Fruit fly (Drosophila melanogaster) whole organism, wandering third instar larva: ENCODE results near the gene Cyp4ac2.
A peak's percentile ranks its signal among the peaks of the same experiment; 100 is the strongest.

ENCODE experiments used
- CG32264 ChIP-seq: fragments of 200-800 bp; sonication (Bioruptor generic); optimal IDR thresholded peaks from 2 replicates; lab custom pipeline; 2016; ENCODE audit warnings: missing biosample characterization, missing genetic modification characterization
- CG9705 ChIP-seq: fragments of 200-800 bp; sonication (Bioruptor generic); optimal IDR thresholded peaks from 2 replicates; lab custom pipeline; 2018; ENCODE audit warnings: missing biosample characterization, mild to moderate bottlenecking, missing genetic modification characterization
- CrebA ChIP-seq: fragments of 200-800 bp; sonication (Bioruptor generic); optimal IDR thresholded peaks from 2 replicates; lab custom pipeline; 2016; ENCODE audit warnings: missing biosample characterization, mild to moderate bottlenecking, missing genetic modification characterization, borderline replicate concordance
- Dfd ChIP-seq: fragments of >200 bp; optimal IDR thresholded peaks from 2 replicates; lab custom pipeline; 2017; ENCODE audit warnings: missing biosample characterization, missing genetic modification characterization
- Dif ChIP-seq: fragments of 200-275, 200-300 bp; sonication (Bioruptor generic); optimal IDR thresholded peaks from 2 replicates; lab custom pipeline; 2018; ENCODE audit warnings: missing biosample characterization, missing genetic modification characterization; ENCODE audit not compliant: partially characterized antibody
- GATAd ChIP-seq: sonication (Bioruptor generic); optimal IDR thresholded peaks from 2 replicates; lab custom pipeline; 2016; ENCODE audit warnings: missing biosample characterization, missing genetic modification characterization
- HLH106 ChIP-seq: fragments of 200-800 bp; optimal IDR thresholded peaks from 3 replicates; lab custom pipeline; 2019; ENCODE audit warnings: missing biosample characterization, mild to moderate bottlenecking, missing genetic modification characterization, moderate library complexity
- Hnf4 ChIP-seq: fragments of 200-800 bp; sonication (Bioruptor generic); optimal IDR thresholded peaks from 2 replicates; lab custom pipeline; 2016; ENCODE audit warnings: missing biosample characterization, mild to moderate bottlenecking, missing genetic modification characterization
- Hr78 ChIP-seq: fragments of >200 bp; optimal IDR thresholded peaks from 2 replicates; lab custom pipeline; 2017; ENCODE audit warnings: missing biosample characterization, missing genetic modification characterization
- Hr83 ChIP-seq: fragments of 200-300 bp; sonication (Bioruptor generic); optimal IDR thresholded peaks from 2 replicates; lab custom pipeline; 2016; ENCODE audit warnings: missing biosample characterization, mild to moderate bottlenecking, missing genetic modification characterization, moderate library complexity; ENCODE audit not compliant: poor library complexity, severe bottlenecking
- Jra ChIP-seq: sonication (Bioruptor generic); optimal IDR thresholded peaks from 2 replicates; lab custom pipeline; 2016; ENCODE audit warnings: missing biosample characterization, missing genetic modification characterization
- Myc ChIP-seq: fragments of >200 bp; optimal IDR thresholded peaks from 2 replicates; lab custom pipeline; 2017
- N ChIP-seq: fragments of >200 bp; optimal IDR thresholded peaks from 2 replicates; lab custom pipeline; 2018; ENCODE audit warnings: missing biosample characterization, missing external identifiers, missing genetic modification characterization
- OdsH ChIP-seq: fragments of 200-800 bp; sonication (Bioruptor generic); optimal IDR thresholded peaks from 2 replicates; lab custom pipeline; 2016; ENCODE audit warnings: missing biosample characterization, mild to moderate bottlenecking, missing genetic modification characterization
- Rel ChIP-seq, 2 experiments: fragments of 200-800 bp; sonication (Bioruptor generic) in 1 of 2; optimal IDR thresholded peaks; 2 replicates in 1 of 2; 3 replicates in 1 of 2; lab custom pipeline; 2016 to 2019; ENCODE audit warnings: mild to moderate bottlenecking in 2 of 2, missing biosample characterization in 2 of 2, missing genetic modification characterization in 2 of 2, moderate library complexity in 1 of 2
- Sp1 ChIP-seq: fragments of 200-800 bp; sonication (Bioruptor generic); optimal IDR thresholded peaks from 3 replicates; lab custom pipeline; 2019; ENCODE audit warnings: missing biosample characterization, mild to moderate bottlenecking, missing genetic modification characterization, moderate library complexity
- Vsx2 ChIP-seq: fragments of 200-300, 225-300 bp; sonication (Bioruptor generic); optimal IDR thresholded peaks from 2 replicates; lab custom pipeline; 2018; ENCODE audit warnings: missing biosample characterization, missing genetic modification characterization; ENCODE audit not compliant: partially characterized antibody
- br ChIP-seq: fragments of 200-800 bp; sonication (Bioruptor generic); optimal IDR thresholded peaks from 2 replicates; lab custom pipeline; 2016; ENCODE audit warnings: missing biosample characterization, missing genetic modification characterization
- brk ChIP-seq: fragments of 200-800 bp; sonication (Bioruptor generic); optimal IDR thresholded peaks from 2 replicates; lab custom pipeline; 2016; ENCODE audit warnings: missing biosample characterization, mild to moderate bottlenecking, missing genetic modification characterization
- dl ChIP-seq, 2 experiments: fragments of 175-275, 200-275 bp in 1 of 2; fragments of 200-275 bp in 1 of 2; sonication (Bioruptor generic); optimal IDR thresholded peaks; lab custom pipeline; 2018; ENCODE audit warnings: mild to moderate bottlenecking in 2 of 2, missing biosample characterization in 2 of 2, missing genetic modification characterization in 2 of 2, moderate library complexity in 2 of 2; ENCODE audit not compliant: partially characterized antibody in 2 of 2, insufficient read depth in 1 of 2
- dmrt93B ChIP-seq: fragments of 200-800 bp; sonication (Bioruptor generic); optimal IDR thresholded peaks from 2 replicates; lab custom pipeline; 2018; ENCODE audit warnings: missing biosample characterization, mild to moderate bottlenecking, missing genetic modification characterization
- dsf ChIP-seq: sonication (Bioruptor generic); optimal IDR thresholded peaks from 2 replicates; lab custom pipeline; 2016; ENCODE audit warnings: missing biosample characterization, missing genetic modification characterization, borderline replicate concordance
- ey ChIP-seq: fragments of 200-800 bp; sonication (Bioruptor generic); optimal IDR thresholded peaks from 2 replicates; lab custom pipeline; 2016; ENCODE audit warnings: missing biosample characterization, missing genetic modification characterization
- foxo ChIP-seq, 2 experiments: fragments of 200-800 bp; sonication (Bioruptor generic); optimal IDR thresholded peaks; 2 replicates in 1 of 2; 3 replicates in 1 of 2; lab custom pipeline; 2016 to 2017; ENCODE audit warnings: missing biosample characterization in 2 of 2, missing genetic modification characterization in 2 of 2
- fru ChIP-seq: fragments of 200-800 bp; sonication (Bioruptor generic); optimal IDR thresholded peaks from 3 replicates; lab custom pipeline; 2016; ENCODE audit warnings: missing biosample characterization, mild to moderate bottlenecking, missing genetic modification characterization
- h ChIP-seq: fragments of 200-800 bp; sonication (Bioruptor generic); optimal IDR thresholded peaks from 3 replicates; lab custom pipeline; 2016; ENCODE audit warnings: missing biosample characterization, mild to moderate bottlenecking, missing genetic modification characterization
- jim ChIP-seq: fragments of 175-275, 200-325 bp; sonication (Bioruptor generic); optimal IDR thresholded peaks from 2 replicates; lab custom pipeline; 2016; ENCODE audit warnings: missing biosample characterization, mild to moderate bottlenecking, missing genetic modification characterization
- lola ChIP-seq: fragments of >200 bp; optimal IDR thresholded peaks from 2 replicates; lab custom pipeline; 2017; ENCODE audit warnings: missing biosample characterization, missing genetic modification characterization
- pan ChIP-seq: fragments of >200 bp; optimal IDR thresholded peaks from 2 replicates; lab custom pipeline; 2017
- psq ChIP-seq: fragments of 200-800 bp; sonication (Bioruptor generic); optimal IDR thresholded peaks from 3 replicates; lab custom pipeline; 2017; ENCODE audit warnings: missing biosample characterization, mild to moderate bottlenecking, missing genetic modification characterization, moderate library complexity
- rgr ChIP-seq: fragments of 200-800 bp; sonication (Bioruptor generic); optimal IDR thresholded peaks from 3 replicates; lab custom pipeline; 2016; ENCODE audit warnings: missing biosample characterization, mild to moderate bottlenecking, missing genetic modification characterization
- sage ChIP-seq: fragments of 200-800 bp; sonication (Bioruptor generic); optimal IDR thresholded peaks from 2 replicates; lab custom pipeline; 2016; ENCODE audit warnings: missing biosample characterization, mild to moderate bottlenecking, missing genetic modification characterization
- tai ChIP-seq: sonication (Bioruptor generic); optimal IDR thresholded peaks from 2 replicates; lab custom pipeline; 2016; ENCODE audit warnings: missing biosample characterization, missing genetic modification characterization
- usp ChIP-seq: fragments of >200 bp; optimal IDR thresholded peaks from 2 replicates; lab custom pipeline; 2017; ENCODE audit warnings: missing biosample characterization, missing genetic modification characterization

Cyp4ac2 gene

DNA sequence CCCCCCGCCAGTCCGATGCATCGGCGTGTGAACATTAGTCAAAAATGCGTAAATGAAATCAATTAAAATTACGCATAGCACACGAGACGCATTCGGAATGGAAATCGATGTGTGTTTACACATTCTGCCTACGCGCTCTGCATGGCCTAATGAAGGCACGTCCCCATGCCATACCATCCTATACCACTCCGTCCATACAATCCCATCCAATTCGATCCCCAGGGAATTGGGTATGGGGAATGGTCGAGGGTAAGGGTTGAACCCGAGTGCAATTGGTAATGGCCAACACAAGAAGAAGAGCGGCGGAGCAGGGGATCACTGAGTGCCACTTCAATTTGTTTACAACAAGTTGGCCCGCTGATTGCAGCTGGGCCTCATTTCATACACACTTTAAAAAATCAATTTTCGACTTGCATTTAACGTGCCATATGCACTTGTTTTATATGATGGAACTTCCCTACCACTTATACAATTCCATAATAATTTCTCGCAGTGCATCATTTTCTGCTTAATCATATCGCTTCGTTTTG is 20.8 kb upstream of the Cyp4ac2 start:
- TF ChIP-seq psq (GFP tag; lab: Kevin White, UChicago) (peak; percentile 15), rgr (GFP tag; lab: Kevin White, UChicago) (peak; percentile 47), OdsH (GFP tag; lab: Kevin White, UChicago) (peak; percentile 5), br (GFP tag; lab: Kevin White, UChicago) (peak; percentile 27), Jra (GFP tag; lab: Kevin White, UChicago) (no peak), fru (peak; percentile 25), h (GFP tag; lab: Kevin White, UChicago) (peak; percentile 13), pan (no peak), foxo (GFP tag; optimal IDR thresholded peaks at IDR 0.05; lab: Kevin White, UChicago) (peak in 1 of 2 experiments; percentile 45), jim (GFP tag; lab: Kevin White, UChicago) (no peak), Sp1 (GFP tag; lab: Kevin White, UChicago) (peak; percentile 14)
- TF ChIP-seq, all 38 proteins: peak for 8

DNA sequence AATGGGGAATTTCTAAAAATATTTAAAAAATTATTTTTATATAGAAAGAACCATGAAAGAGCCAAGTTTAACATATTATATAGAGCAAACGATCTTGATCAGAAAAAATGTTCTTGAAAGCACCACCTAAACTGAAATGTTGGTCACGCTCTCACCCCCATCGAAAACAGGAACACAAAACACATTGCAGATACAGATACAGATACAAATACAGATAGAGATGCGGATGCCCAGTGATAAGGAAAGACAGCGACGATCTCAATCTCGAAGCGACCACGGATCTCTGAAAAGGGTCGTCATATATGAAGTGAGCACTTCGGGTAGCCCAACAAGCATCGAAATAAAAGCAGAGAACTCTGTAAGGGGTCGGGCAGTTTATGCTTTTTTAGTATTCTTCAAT is 18.8 kb upstream of the Cyp4ac2 start:
- TF ChIP-seq dl (GFP tag; optimal IDR thresholded peaks at IDR 0.05; lab: Kevin White, UChicago; ENCODE audit: insufficient read depth in 1 of 2, partially characterized antibody in 2 of 2) = no peak
- peak; percentile 17 for TF ChIP-seq h (GFP tag; lab: Kevin White, UChicago)
- TF ChIP-seq sage (GFP tag; lab: Kevin White, UChicago) = no peak
- no peak for TF ChIP-seq Vsx2
- TF ChIP-seq Dfd = no peak
- no peak for TF ChIP-seq CG32264 (GFP tag; lab: Kevin White, UChicago)
- no peak for TF ChIP-seq brk (GFP tag; lab: Kevin White, UChicago)
- no peak for TF ChIP-seq Dif (GFP tag; lab: Kevin White, UChicago)
- TF ChIP-seq GATAd = no peak
- no peak for TF ChIP-seq Rel (GFP tag; optimal IDR thresholded peaks at IDR 0.05; lab: Kevin White, UChicago)
- no peak for TF ChIP-seq Rel (tag; optimal IDR thresholded peaks at IDR 0.05; lab: Kevin White, UChicago)
- peak in 1 of 2 experiments; percentile 11 for TF ChIP-seq foxo (GFP tag; optimal IDR thresholded peaks at IDR 0.05; lab: Kevin White, UChicago)
- TF ChIP-seq dmrt93B (GFP tag; lab: Kevin White, UChicago) = no peak
- TF ChIP-seq rgr (GFP tag; lab: Kevin White, UChicago) = peak; percentile 15
- TF ChIP-seq psq (GFP tag; lab: Kevin White, UChicago) = peak; percentile 17
- TF ChIP-seq fru = peak; percentile 26

DNA sequence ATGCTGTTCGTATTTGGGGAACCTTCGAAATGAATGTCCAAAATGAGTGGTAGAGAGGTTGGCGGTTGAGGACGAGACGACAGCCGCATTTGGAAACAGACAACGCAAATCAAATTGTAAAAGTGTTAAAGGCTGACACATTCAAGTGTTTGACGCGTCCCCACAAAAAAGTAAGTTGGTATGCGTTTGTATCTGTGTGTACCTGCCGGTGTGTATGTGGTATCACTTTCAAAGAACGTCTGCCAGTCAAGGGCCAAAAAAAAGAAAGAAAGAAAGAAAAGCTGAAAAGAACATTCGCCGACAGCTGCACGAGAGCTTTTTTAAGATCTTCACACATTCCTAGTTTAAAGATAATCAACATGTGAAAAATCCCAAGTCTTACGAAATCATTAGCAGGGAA is 18.4 kb upstream of the Cyp4ac2 start:
- TF ChIP-seq N (GFP tag; lab: Kevin White, UChicago) = no peak
- TF ChIP-seq Jra (GFP tag; lab: Kevin White, UChicago) = no peak
- no peak for TF ChIP-seq brk (GFP tag; lab: Kevin White, UChicago)
- TF ChIP-seq OdsH (GFP tag; lab: Kevin White, UChicago) = no peak
- no peak for TF ChIP-seq dsf (GFP tag; lab: Kevin White, UChicago)
- no peak for TF ChIP-seq Hr78 (GFP tag; lab: Kevin White, UChicago)
- no peak for TF ChIP-seq Vsx2
- TF ChIP-seq dmrt93B (GFP tag; lab: Kevin White, UChicago) = no peak
- no peak for TF ChIP-seq dl (GFP tag; optimal IDR thresholded peaks at IDR 0.05; lab: Kevin White, UChicago; ENCODE audit: insufficient read depth in 1 of 2, partially characterized antibody in 2 of 2)
- no peak for TF ChIP-seq fru
- no peak for TF ChIP-seq lola
- TF ChIP-seq jim (GFP tag; lab: Kevin White, UChicago) = no peak

DNA sequence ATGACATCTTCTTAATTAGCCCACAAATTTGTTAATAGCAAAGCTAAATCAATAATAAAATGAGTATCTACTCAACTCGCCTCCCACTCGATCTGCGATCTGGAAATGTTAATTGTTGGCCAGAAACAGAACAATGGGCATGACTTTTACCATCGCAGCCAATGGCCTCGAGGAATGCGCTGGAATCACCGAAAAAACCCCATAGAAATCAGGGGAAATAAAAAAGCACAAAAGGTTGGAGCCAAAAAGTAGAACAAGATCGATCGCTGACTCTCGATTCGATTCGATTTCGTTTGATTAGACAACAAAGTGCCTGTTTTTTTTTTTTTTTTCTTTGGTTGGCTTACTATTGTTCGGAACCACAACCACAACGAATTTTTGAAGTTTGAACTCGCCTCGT is 17.6 kb upstream of the Cyp4ac2 start:
- TF ChIP-seq psq (GFP tag; lab: Kevin White, UChicago) (no peak), Myc (lab: Kevin White, UChicago) (no peak), Hr78 (GFP tag; lab: Kevin White, UChicago) (no peak), tai (GFP tag; lab: Kevin White, UChicago) (no peak), foxo (GFP tag; optimal IDR thresholded peaks at IDR 0.05; lab: Kevin White, UChicago) (no peak), dl (GFP tag; optimal IDR thresholded peaks at IDR 0.05; lab: Kevin White, UChicago; ENCODE audit: insufficient read depth in 1 of 2, partially characterized antibody in 2 of 2) (no peak), Rel (GFP tag; optimal IDR thresholded peaks at IDR 0.05; lab: Kevin White, UChicago) (no peak), Rel (tag; optimal IDR thresholded peaks at IDR 0.05; lab: Kevin White, UChicago) (peak; percentile 80)

DNA sequence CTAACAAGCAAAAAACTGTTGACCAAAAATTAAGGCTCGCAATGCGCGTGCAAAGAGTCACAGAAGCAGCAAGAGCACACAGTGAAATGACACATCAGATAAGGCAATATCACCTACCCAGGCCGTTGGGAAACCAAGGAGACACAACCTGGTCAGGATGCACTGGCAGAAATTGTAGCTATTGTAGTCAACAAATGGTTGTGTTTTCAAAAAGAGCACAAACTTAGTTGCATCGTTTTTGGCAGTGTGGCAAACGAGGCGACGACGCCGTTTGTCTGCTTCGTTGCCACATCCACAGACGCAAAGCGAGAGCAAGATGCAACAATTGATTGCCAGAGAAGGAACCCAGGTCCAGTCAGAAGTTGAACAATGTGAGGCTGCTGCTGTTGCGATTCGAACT is 16.4 kb upstream of the Cyp4ac2 start:
- peak; percentile 41 for TF ChIP-seq Hr83 (GFP tag; lab: Kevin White, UChicago)
- TF ChIP-seq CG9705 = peak; percentile 61
- TF ChIP-seq br (GFP tag; lab: Kevin White, UChicago) = peak; percentile 84
- TF ChIP-seq psq (GFP tag; lab: Kevin White, UChicago) = peak; percentile 75
- peak in 1 of 2 experiments; percentile 80 for TF ChIP-seq foxo (GFP tag; optimal IDR thresholded peaks at IDR 0.05; lab: Kevin White, UChicago)
- TF ChIP-seq Sp1 (GFP tag; lab: Kevin White, UChicago) = peak; percentile 71
- no peak for TF ChIP-seq N (GFP tag; lab: Kevin White, UChicago)
- peak; percentile 63 for TF ChIP-seq OdsH (GFP tag; lab: Kevin White, UChicago)
- peak; percentile 77 for TF ChIP-seq CrebA (GFP tag; lab: Kevin White, UChicago)
- TF ChIP-seq dmrt93B (GFP tag; lab: Kevin White, UChicago) = peak; percentile 18
- TF ChIP-seq Vsx2 = no peak
- TF ChIP-seq Rel (GFP tag; optimal IDR thresholded peaks at IDR 0.05; lab: Kevin White, UChicago) = no peak
- TF ChIP-seq Rel (tag; optimal IDR thresholded peaks at IDR 0.05; lab: Kevin White, UChicago) = peak; percentile 36
- no peak for TF ChIP-seq jim (GFP tag; lab: Kevin White, UChicago)
- TF ChIP-seq Dfd = no peak
- no peak for TF ChIP-seq GATAd
- peak; percentile 75 for TF ChIP-seq Hnf4 (GFP tag; lab: Kevin White, UChicago)
- TF ChIP-seq usp (GFP tag; lab: Kevin White, UChicago) = no peak
- no peak for TF ChIP-seq pan
- TF ChIP-seq CG32264 (GFP tag; lab: Kevin White, UChicago) = peak; percentile 32
- TF ChIP-seq rgr (GFP tag; lab: Kevin White, UChicago) = peak; percentile 67
- peak; percentile 84 for TF ChIP-seq h (GFP tag; lab: Kevin White, UChicago)
- peak; percentile 26 for TF ChIP-seq Jra (GFP tag; lab: Kevin White, UChicago)
- TF ChIP-seq HLH106 = peak; percentile 71
- peak; percentile 51 for TF ChIP-seq tai (GFP tag; lab: Kevin White, UChicago)
- peak; percentile 73 for TF ChIP-seq ey (GFP tag; lab: Kevin White, UChicago)
- peak; percentile 81 for TF ChIP-seq fru
- TF ChIP-seq brk (GFP tag; lab: Kevin White, UChicago) = peak; percentile 62
